Fruit fly (Drosophila melanogaster): ENCODE measurements around the gene VhaM9.7-a.
A peak's percentile ranks its signal among the peaks of the same experiment; 100 is the strongest.

The VhaM9.7-a gene

dm6 chr3L:4259102-4259558, 3.4 kb upstream of the VhaM9.7-a start, which contains the start of the genes CG15011 and CG1309 (continued):
- TF ChIP-seq pho (GFP tag; optimal IDR thresholded peaks at IDR 0.05): peak; percentile 91
- TF ChIP-seq CG2889 (GFP tag; IDR thresholded peaks at IDR 0.05): peak; percentile 74; the same call in 2 of the 3 replicates
- peak; percentile 78 for TF ChIP-seq sob (GFP tag; IDR thresholded peaks at IDR 0.05)
- TF ChIP-seq knrl (GFP tag; IDR thresholded peaks at IDR 0.05; ENCODE audit: partially characterized antibody): peak; percentile 69
- peak; percentile 83 for TF ChIP-seq PHDP (tag; optimal IDR thresholded peaks at IDR 0.05)
- peak; percentile 70 for TF ChIP-seq Sry-δ (GFP tag; optimal IDR thresholded peaks at IDR 0.05)
- peak; percentile 86 for TF ChIP-seq luna (GFP tag; optimal IDR thresholded peaks at IDR 0.05)
- no peak for TF ChIP-seq ap (GFP tag; IDR thresholded peaks at IDR 0.05)
- TF ChIP-seq CG31441 (GFP tag; IDR thresholded peaks at IDR 0.05): peak; percentile 76
- peak; percentile 48 for TF ChIP-seq Neu2 (GFP tag; optimal IDR thresholded peaks at IDR 0.05; ENCODE audit: borderline replicate concordance)
- no peak for TF ChIP-seq zf30C (GFP tag; optimal IDR thresholded peaks at IDR 0.05)
- TF ChIP-seq Sox100B (GFP tag; optimal IDR thresholded peaks at IDR 0.05): peak; percentile 76
- peak; percentile 90 for TF ChIP-seq CG13424 (tag; optimal IDR thresholded peaks at IDR 0.05)
- peak; percentile 66 for TF ChIP-seq Taf1 (GFP tag; IDR thresholded peaks at IDR 0.05)
- TF ChIP-seq sc (optimal IDR thresholded peaks at IDR 0.05): no peak
- TF ChIP-seq sc (GFP tag; optimal IDR thresholded peaks at IDR 0.05): peak; percentile 70
- TF ChIP-seq HLH4C (GFP tag; IDR thresholded peaks at IDR 0.05; ENCODE audit: partially characterized antibody): no peak
- TF ChIP-seq insv (GFP tag; optimal IDR thresholded peaks at IDR 0.05): peak; percentile 21 to 84
- TF ChIP-seq CG32767 (GFP tag; IDR thresholded peaks at IDR 0.05): peak; percentile 96
- TF ChIP-seq Antp (GFP tag; optimal IDR thresholded peaks at IDR 0.05): peak; percentile 83
- peak; percentile 56; the same call in 1 of the 2 replicates for TF ChIP-seq CG11247 (GFP tag; IDR thresholded peaks at IDR 0.05)
- no peak for TF ChIP-seq nerfin-2 (GFP tag; IDR thresholded peaks at IDR 0.05; ENCODE audit: partially characterized antibody)
- TF ChIP-seq Nf-YC (tag; optimal IDR thresholded peaks at IDR 0.05): peak; percentile 79
- TF ChIP-seq sens (GFP tag): peak; percentile 98
- no peak for TF ChIP-seq CG2129 (GFP tag; IDR thresholded peaks at IDR 0.05; ENCODE audit: partially characterized antibody)
- TF ChIP-seq CG17361 (GFP tag; IDR thresholded peaks at IDR 0.05): peak; percentile 88
- peak; percentile 63 for TF ChIP-seq BEAF-32 (GFP tag; optimal IDR thresholded peaks at IDR 0.05)
- TF ChIP-seq vnd (GFP tag; IDR thresholded peaks at IDR 0.05; ENCODE audit: partially characterized antibody): no peak
- TF ChIP-seq NFAT (GFP tag; IDR thresholded peaks at IDR 0.05): peak; percentile 35; the same call in 1 of the 2 replicates
- peak; percentile 24 for TF ChIP-seq sqz (GFP tag; optimal IDR thresholded peaks at IDR 0.05)
- TF ChIP-seq CG8281 (tag; optimal IDR thresholded peaks at IDR 0.05): peak; percentile 40
- no peak for TF ChIP-seq CG42726 (GFP tag; IDR thresholded peaks at IDR 0.05; ENCODE audit: partially characterized antibody)
- peak; percentile 81 for TF ChIP-seq CG1647 (GFP tag; optimal IDR thresholded peaks at IDR 0.05)
- TF ChIP-seq C15 (GFP tag; IDR thresholded peaks at IDR 0.05): peak; percentile 60; the same call in 1 of the 3 replicates
- peak; percentile 74 for TF ChIP-seq repo (GFP tag; optimal IDR thresholded peaks at IDR 0.05)
- no peak for TF ChIP-seq CkIIα-i1 (GFP tag; IDR thresholded peaks at IDR 0.05)
- TF ChIP-seq HLHmδ (GFP tag; optimal IDR thresholded peaks at IDR 0.05): no peak
- peak; percentile 88 for TF ChIP-seq gro (GFP tag; optimal IDR thresholded peaks at IDR 0.05)
- peak; percentile 55 for TF ChIP-seq CG1529 (GFP tag; optimal IDR thresholded peaks at IDR 0.05)
- peak; percentile 63 for TF ChIP-seq CG3995 (GFP tag; optimal IDR thresholded peaks at IDR 0.05)
- peak; percentile 24 for TF ChIP-seq emc (GFP tag; optimal IDR thresholded peaks at IDR 0.05)
- TF ChIP-seq esg (GFP tag; conservative IDR thresholded peaks at IDR 0.05): peak; percentile 72
- peak; percentile 36 for TF ChIP-seq Hand (GFP tag; optimal IDR thresholded peaks at IDR 0.05)
- peak; percentile 73 for TF ChIP-seq fd3F (GFP tag; optimal IDR thresholded peaks at IDR 0.05)
- peak; percentile 84 for TF ChIP-seq vvl (GFP tag; IDR thresholded peaks at IDR 0.05)
- TF ChIP-seq Meics (GFP tag; optimal IDR thresholded peaks at IDR 0.05): peak; percentile 77
- no peak for TF ChIP-seq Gsc (GFP tag; IDR thresholded peaks at IDR 0.05)
- peak; percentile 59 for TF ChIP-seq CG31224 (GFP tag; IDR thresholded peaks at IDR 0.05)
- no peak for TF ChIP-seq tna (GFP tag; IDR thresholded peaks at IDR 0.05; ENCODE audit: partially characterized antibody)
- TF ChIP-seq CG6175 (GFP tag; IDR thresholded peaks at IDR 0.05): no peak
- TF ChIP-seq ash1 (GFP tag; optimal IDR thresholded peaks at IDR 0.05): no peak
